Fruit fly (Drosophila melanogaster): Measurements from ENCODE around the gene CG7079.

CG7079 gene

dm6 chr3R:21025508-21025907 lies 23.1 kb downstream of the CG7079 start:
- no peak for TF ChIP-seq Ets96B (tag; optimal IDR thresholded peaks at IDR 0.05)
- TF ChIP-seq svp (GFP tag), result peak; percentile 58
- TF ChIP-seq CG8319 (GFP tag; optimal IDR thresholded peaks at IDR 0.05), result no peak
- TF ChIP-seq CG15336 (GFP tag; IDR thresholded peaks at IDR 0.05), result no peak

- TF ChIP-seq CG15336 (GFP tag; IDR thresholded peaks at IDR 0.05), result peak; percentile 44; the same call in 1 of the 2 replicates
- no peak for TF ChIP-seq CG10631 (GFP tag; optimal IDR thresholded peaks at IDR 0.05)
- TF ChIP-seq Ets96B (tag; optimal IDR thresholded peaks at IDR 0.05), result no peak
- TF ChIP-seq svp (GFP tag), result peak; percentile 81
- peak; percentile 15 for TF ChIP-seq CG32006 (GFP tag; optimal IDR thresholded peaks at IDR 0.05)
- TF ChIP-seq fkh (GFP tag; optimal IDR thresholded peaks at IDR 0.05), result no peak
- no peak for TF ChIP-seq fd59A (GFP tag; optimal IDR thresholded peaks at IDR 0.05)
- TF ChIP-seq topi (GFP tag; optimal IDR thresholded peaks at IDR 0.05), result peak; percentile 38
- peak; percentile 26 for TF ChIP-seq CG6808 (GFP tag; optimal IDR thresholded peaks at IDR 0.05)
- no peak for TF ChIP-seq Ets21C (GFP tag; optimal IDR thresholded peaks at IDR 0.05)
- TF ChIP-seq vri (GFP tag; optimal IDR thresholded peaks at IDR 0.05), result peak; percentile 70
- TF ChIP-seq CG9139 (GFP tag; optimal IDR thresholded peaks at IDR 0.05), result peak; percentile 31
- TF ChIP-seq CG8319 (GFP tag; optimal IDR thresholded peaks at IDR 0.05), result no peak
- TF ChIP-seq Hr38 (GFP tag; optimal IDR thresholded peaks at IDR 0.05), result no peak
- TF ChIP-seq fd85E (GFP tag; optimal IDR thresholded peaks at IDR 0.05), result no peak
- peak; percentile 26 for TF ChIP-seq OdsH (GFP tag; optimal IDR thresholded peaks at IDR 0.05)
- TF ChIP-seq esn (GFP tag; optimal IDR thresholded peaks at IDR 0.05), result no peak
- peak; percentile 75 for TF ChIP-seq CG6163 (GFP tag; IDR thresholded peaks at IDR 0.05)
- no peak for TF ChIP-seq ss (GFP tag; optimal IDR thresholded peaks at IDR 0.05)
- TF ChIP-seq CG6276 (GFP tag; optimal IDR thresholded peaks at IDR 0.05), result peak; percentile 55
- TF ChIP-seq Blimp-1 (GFP tag; optimal IDR thresholded peaks at IDR 0.05), result no peak
- no peak for TF ChIP-seq acj6 (GFP tag; optimal IDR thresholded peaks at IDR 0.05)
- TF ChIP-seq dsx (GFP tag; optimal IDR thresholded peaks at IDR 0.05; ENCODE audit: poor library complexity, severe bottlenecking), result no peak
- no peak for TF ChIP-seq Lpt (GFP tag; optimal IDR thresholded peaks at IDR 0.05)
- no peak for TF ChIP-seq achi (GFP tag; optimal IDR thresholded peaks at IDR 0.05)
- TF ChIP-seq CG4318 (GFP tag; optimal IDR thresholded peaks at IDR 0.05), result no peak
- peak; percentile 12 for TF ChIP-seq pdm3 (GFP tag; optimal IDR thresholded peaks at IDR 0.05)
- TF ChIP-seq CG6854 (GFP tag; optimal IDR thresholded peaks at IDR 0.05), result no peak
- peak; percentile 20 for TF ChIP-seq Met (GFP tag; optimal IDR thresholded peaks at IDR 0.05)
- no peak for TF ChIP-seq CG11902 (GFP tag; optimal IDR thresholded peaks at IDR 0.05)
- peak; percentile 40 for TF ChIP-seq Sox102F (GFP tag; optimal IDR thresholded peaks at IDR 0.05)
- TF ChIP-seq Eip93F (GFP tag; optimal IDR thresholded peaks at IDR 0.05), result no peak
- peak; percentile 65 for TF ChIP-seq Eip78C (GFP tag)
- no peak for TF ChIP-seq CG6792 (GFP tag; optimal IDR thresholded peaks at IDR 0.05)
- TF ChIP-seq CG11294 (GFP tag; IDR thresholded peaks at IDR 0.05), result no peak
- TF ChIP-seq spab (GFP tag; optimal IDR thresholded peaks at IDR 0.05), result no peak
- peak; percentile 54; the same call in 2 of the 3 replicates for TF ChIP-seq CG8119 (GFP tag; IDR thresholded peaks at IDR 0.05)
- TF ChIP-seq dac (GFP tag; optimal IDR thresholded peaks at IDR 0.05), result no peak
- no peak for TF ChIP-seq Sox14 (GFP tag; optimal IDR thresholded peaks at IDR 0.05)
- TF ChIP-seq net (GFP tag; optimal IDR thresholded peaks at IDR 0.05), result peak; percentile 28
- no peak for TF ChIP-seq CG8632 (GFP tag; optimal IDR thresholded peaks at IDR 0.05)
- TF ChIP-seq Smox (GFP tag; optimal IDR thresholded peaks at IDR 0.05), result peak; percentile 8
- peak; percentile 40; the same call in 1 of the 2 replicates for TF ChIP-seq Gug (GFP tag; IDR thresholded peaks at IDR 0.05)
- peak; percentile 55 for TF ChIP-seq CG16779 (tag; optimal IDR thresholded peaks at IDR 0.05)
- no peak for TF ChIP-seq CG34406 (GFP tag; optimal IDR thresholded peaks at IDR 0.05)
- no peak for TF ChIP-seq cyc (GFP tag; optimal IDR thresholded peaks at IDR 0.05)
- no peak for TF ChIP-seq CG3032 (tag; optimal IDR thresholded peaks at IDR 0.05)
- TF ChIP-seq Hr4 (GFP tag; optimal IDR thresholded peaks at IDR 0.05), result no peak
- TF ChIP-seq eg (GFP tag; IDR thresholded peaks at IDR 0.05), result peak; percentile 81
Observed at dm6 chr3R:21023902-21024541, 24.6 kb downstream of the CG7079 start, which contains the start of gene peg. Gene peg (minus strand): TSS chr3R:21024163.
